Worm (Caenorhabditis elegans) whole organism, L1 larva: ENCODE results near the gene clc-7.

ENCODE experiments used
- C04F5.9 ChIP-seq: sonication (generic microtip); optimal IDR thresholded peaks from 2 replicates; lab custom pipeline; 2016; ENCODE audit warnings: missing genetic modification characterization, missing compliant biosample characterization
- C34B4.2 ChIP-seq: sonication (generic microtip); optimal IDR thresholded peaks from 2 replicates; lab custom pipeline; 2017; ENCODE audit warnings: mild to moderate bottlenecking, missing genetic modification characterization, missing compliant biosample characterization
- F16B12.6 ChIP-seq: fragments of 150-350 bp; optimal IDR thresholded peaks from 2 replicates; lab custom pipeline; 2014; ENCODE audit warnings: missing biosample characterization, missing genetic modification characterization
- Y116A8C.19 ChIP-seq: sonication (generic microtip); optimal IDR thresholded peaks from 2 replicates; lab custom pipeline; 2016; ENCODE audit warnings: missing compliant biosample characterization, missing genetic modification characterization, borderline replicate concordance
- aha-1 ChIP-seq: fragments of 150-350 bp; optimal IDR thresholded peaks from 2 replicates; lab custom pipeline; 2014; ENCODE audit warnings: missing biosample characterization, missing genetic modification characterization
- ama-1 ChIP-seq: fragments of 150-350 bp; optimal IDR thresholded peaks from 2 replicates; lab custom pipeline; 2014
- ceh-82 ChIP-seq, 3 experiments: fragments of 150-350 bp in 1 of 3; sonication (generic microtip) in 2 of 3; optimal IDR thresholded peaks; 2 replicates each; lab custom pipeline; 2014 to 2017; ENCODE audit warnings: missing biosample characterization in 3 of 3, missing genetic modification characterization in 3 of 3
- ceh-90 ChIP-seq: sonication (generic microtip); optimal IDR thresholded peaks from 2 replicates; lab custom pipeline; 2016; ENCODE audit warnings: missing genetic modification characterization, missing compliant biosample characterization
- dpl-1 ChIP-seq, 3 experiments: fragments of 150-350 bp in 2 of 3; sonication (generic microtip) in 1 of 3; optimal IDR thresholded peaks; 2 replicates each; lab custom pipeline; 2014 to 2017; ENCODE audit warnings: missing biosample characterization in 3 of 3, missing genetic modification characterization in 3 of 3, missing genetic modification reagents in 3 of 3
- dsc-1 ChIP-seq: sonication (generic microtip); optimal IDR thresholded peaks from 2 replicates; lab custom pipeline; 2016; ENCODE audit warnings: mild to moderate bottlenecking, missing genetic modification characterization, missing compliant biosample characterization
- efl-1 ChIP-seq, 4 experiments: fragments of 150-350 bp; optimal IDR thresholded peaks in 3 of 4; peaks in 1 of 4; 1 replicate in 1 of 4; 2 replicates in 3 of 4; lab custom pipeline; 2014; ENCODE audit warnings: missing biosample characterization in 2 of 4, missing genetic modification characterization in 2 of 4, missing genetic modification reagents in 2 of 4
- efl-3 ChIP-seq: fragments of 200-800 bp; sonication (Bioruptor generic); optimal IDR thresholded peaks from 2 replicates; lab custom pipeline; 2018; ENCODE audit warnings: mild to moderate bottlenecking, missing genetic modification characterization, missing compliant biosample characterization
- elt-2 ChIP-seq: sonication (generic microtip); optimal IDR thresholded peaks from 2 replicates; lab custom pipeline; 2016; ENCODE audit warnings: missing genetic modification characterization, mild to moderate bottlenecking, inconsistent platforms, missing compliant biosample characterization, missing genetic modification reagents
- fkh-10 ChIP-seq: sonication (generic microtip); optimal IDR thresholded peaks from 2 replicates; lab custom pipeline; 2017; ENCODE audit warnings: missing biosample characterization, missing genetic modification reagents, missing genetic modification characterization
- fkh-8 ChIP-seq: sonication (generic microtip); optimal IDR thresholded peaks from 2 replicates; lab custom pipeline; 2016; ENCODE audit warnings: mild to moderate bottlenecking, missing genetic modification characterization, missing compliant biosample characterization
- fos-1 ChIP-seq: fragments of 150-350 bp; optimal IDR thresholded peaks from 2 replicates; lab custom pipeline; 2014; ENCODE audit warnings: missing biosample characterization, missing genetic modification characterization
- hpl-2 ChIP-seq: fragments of 150-350 bp; optimal IDR thresholded peaks from 2 replicates; lab custom pipeline; 2014; ENCODE audit warnings: missing biosample characterization, missing genetic modification reagents, missing genetic modification characterization
- isw-1 ChIP-seq: fragments of 200-800 bp; sonication (Bioruptor generic); IDR thresholded peaks from 2 replicates; pipeline ENCODE4 v1.3.6; 2022; ENCODE audit warnings: missing genetic modification characterization, missing compliant biosample characterization
- jun-1 ChIP-seq: fragments of 150-350 bp; optimal IDR thresholded peaks from 2 replicates; lab custom pipeline; 2014; ENCODE audit warnings: missing biosample characterization, missing genetic modification reagents, missing genetic modification characterization
- lin-14 ChIP-seq: fragments of 200-800 bp; sonication (Bioruptor generic); optimal IDR thresholded peaks from 2 replicates; lab custom pipeline; 2018; ENCODE audit warnings: mild to moderate bottlenecking, missing genetic modification characterization, moderate library complexity, missing compliant biosample characterization
- lin-15B ChIP-seq: fragments of 150-350 bp; sonication (generic microtip); optimal IDR thresholded peaks from 3 replicates; lab custom pipeline; 2014; ENCODE audit warnings: missing biosample characterization, missing genetic modification characterization
- lin-35 ChIP-seq, 2 experiments: fragments of 150-350 bp; optimal IDR thresholded peaks; 2 replicates each; lab custom pipeline; 2014; ENCODE audit warnings: missing biosample characterization in 2 of 2, missing genetic modification characterization in 2 of 2, missing genetic modification reagents in 2 of 2
- lir-3 ChIP-seq: sonication (generic microtip); optimal IDR thresholded peaks from 2 replicates; lab custom pipeline; 2016; ENCODE audit warnings: mild to moderate bottlenecking, missing genetic modification characterization, moderate library complexity, missing compliant biosample characterization; ENCODE audit not compliant: poor library complexity
- lsy-2 ChIP-seq, 2 experiments: fragments of 150-350 bp; optimal IDR thresholded peaks; 2 replicates each; lab custom pipeline; 2014; ENCODE audit warnings: missing biosample characterization in 2 of 2, missing genetic modification characterization in 2 of 2
- mab-9 ChIP-seq: fragments of 200-800 bp; sonication (Bioruptor generic); IDR thresholded peaks from 2 replicates; pipeline ENCODE4 v1.3.6; 2022; ENCODE audit warnings: missing genetic modification reagents, missing genetic modification characterization, missing compliant biosample characterization
- mep-1 ChIP-seq: fragments of 150-350 bp; optimal IDR thresholded peaks from 2 replicates; lab custom pipeline; 2014; ENCODE audit warnings: missing biosample characterization, missing genetic modification characterization
- nhr-11 ChIP-seq: fragments of 150-350 bp; optimal IDR thresholded peaks from 2 replicates; lab custom pipeline; 2014; ENCODE audit warnings: missing biosample characterization, missing genetic modification characterization
- nhr-12 ChIP-seq: sonication (generic microtip); optimal IDR thresholded peaks from 2 replicates; lab custom pipeline; 2017; ENCODE audit warnings: missing biosample characterization, missing genetic modification characterization
- nhr-19 ChIP-seq: fragments of 200-800 bp; sonication (Bioruptor generic); conservative IDR thresholded peaks from 2 replicates; pipeline ENCODE4 v1.3.6; 2022; ENCODE audit warnings: missing genetic modification characterization, missing compliant biosample characterization
- nhr-20 ChIP-seq: sonication (generic microtip); optimal IDR thresholded peaks from 2 replicates; lab custom pipeline; 2016; ENCODE audit warnings: mild to moderate bottlenecking, missing genetic modification characterization, missing compliant biosample characterization
- nhr-28 ChIP-seq: fragments of 150-350 bp; optimal IDR thresholded peaks from 2 replicates; lab custom pipeline; 2014; ENCODE audit warnings: missing biosample characterization, missing genetic modification characterization
- nhr-47 ChIP-seq: sonication (generic microtip); optimal IDR thresholded peaks from 2 replicates; lab custom pipeline; 2016; ENCODE audit warnings: mild to moderate bottlenecking, missing genetic modification characterization, moderate library complexity, missing compliant biosample characterization
- nhr-71 ChIP-seq: sonication (generic microtip); optimal IDR thresholded peaks from 2 replicates; lab custom pipeline; 2016; ENCODE audit warnings: mild to moderate bottlenecking, missing genetic modification characterization, moderate library complexity, missing compliant biosample characterization
- nhr-76 ChIP-seq: sonication (generic microtip); optimal IDR thresholded peaks from 2 replicates; lab custom pipeline; 2017; ENCODE audit warnings: missing biosample characterization, missing genetic modification characterization
- nhr-84 ChIP-seq: sonication (generic microtip); optimal IDR thresholded peaks from 2 replicates; lab custom pipeline; 2017; ENCODE audit warnings: missing biosample characterization, missing genetic modification characterization
- pax-3 ChIP-seq: fragments of 200-800 bp; sonication (Bioruptor generic); optimal IDR thresholded peaks from 2 replicates; lab custom pipeline; 2018; ENCODE audit warnings: mild to moderate bottlenecking, missing genetic modification characterization, moderate library complexity, missing compliant biosample characterization
- pqm-1 ChIP-seq: sonication (generic microtip); optimal IDR thresholded peaks from 3 replicates; lab custom pipeline; 2017; ENCODE audit warnings: missing biosample characterization, missing genetic modification characterization
- snpc-4 ChIP-seq: fragments of 150-350 bp; optimal IDR thresholded peaks from 2 replicates; lab custom pipeline; 2014; ENCODE audit warnings: missing biosample characterization, missing genetic modification characterization
- snu-23 ChIP-seq: sonication (generic microtip); optimal IDR thresholded peaks from 2 replicates; lab custom pipeline; 2016; ENCODE audit warnings: missing genetic modification characterization, missing compliant biosample characterization
- sptf-1 ChIP-seq: fragments of 150-350 bp; optimal IDR thresholded peaks from 2 replicates; lab custom pipeline; 2014; ENCODE audit warnings: missing biosample characterization, missing genetic modification characterization
- sup-37 ChIP-seq: fragments of 200-800 bp; sonication (Bioruptor generic); optimal IDR thresholded peaks from 2 replicates; lab custom pipeline; 2018; ENCODE audit warnings: mild to moderate bottlenecking, missing genetic modification characterization, missing compliant biosample characterization
- swsn-7 ChIP-seq: sonication (generic microtip); optimal IDR thresholded peaks from 2 replicates; lab custom pipeline; 2016; ENCODE audit warnings: missing genetic modification characterization, missing compliant biosample characterization
- tbx-2 ChIP-seq: sonication (generic microtip); optimal IDR thresholded peaks from 2 replicates; lab custom pipeline; 2016; ENCODE audit warnings: missing genetic modification characterization, missing compliant biosample characterization
- unc-130 ChIP-seq: fragments of 150-350 bp; optimal IDR thresholded peaks from 2 replicates; lab custom pipeline; 2017; ENCODE audit warnings: missing biosample characterization, missing genetic modification characterization, inconsistent platforms
- unc-30 ChIP-seq: sonication (generic microtip); optimal IDR thresholded peaks from 2 replicates; lab custom pipeline; 2017; ENCODE audit warnings: missing biosample characterization, missing genetic modification characterization
- unc-62 ChIP-seq: fragments of 150-350 bp; optimal IDR thresholded peaks from 2 replicates; lab custom pipeline; 2014; ENCODE audit warnings: missing biosample characterization, missing genetic modification reagents, missing genetic modification characterization
- unc-86 ChIP-seq: sonication (generic microtip); optimal IDR thresholded peaks from 2 replicates; lab custom pipeline; 2016; ENCODE audit warnings: missing genetic modification characterization, missing compliant biosample characterization
- vab-15 ChIP-seq: sonication (generic microtip); optimal IDR thresholded peaks from 2 replicates; lab custom pipeline; 2017; ENCODE audit warnings: missing genotype, mild to moderate bottlenecking, missing genetic modification characterization, missing compliant biosample characterization
- xbp-1 ChIP-seq: sonication (generic microtip); optimal IDR thresholded peaks from 2 replicates; lab custom pipeline; 2016; ENCODE audit warnings: missing genetic modification characterization, missing compliant biosample characterization

The clc-7 gene

DNA sequence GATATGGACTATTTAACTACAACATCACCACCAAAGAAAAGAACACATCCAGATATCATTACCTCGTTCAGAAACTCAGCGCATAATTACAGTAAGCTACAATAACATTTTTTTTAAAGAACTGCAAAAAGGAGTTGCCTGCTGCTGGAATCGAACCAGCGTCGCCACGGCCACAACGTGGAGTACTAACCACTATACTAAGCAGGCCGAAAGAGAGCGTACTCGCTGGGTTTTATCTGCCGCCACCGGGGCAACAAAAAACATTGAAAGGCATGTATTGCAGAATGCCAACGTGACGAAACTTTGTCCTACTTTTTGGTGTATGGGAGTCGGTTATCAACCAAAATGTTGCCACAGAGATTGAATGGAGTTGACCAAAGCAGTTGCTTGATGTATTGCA, 45.2 kb upstream of the clc-7 start (continued):
- TF ChIP-seq C34B4.2 (no peak), nhr-20 (peak; percentile 68), unc-62 (GFP tag; lab: Kevin White, UChicago) (no peak), fkh-8 (tag; lab: Kevin White, UChicago) (peak; percentile 68), lir-3 (tag; lab: Kevin White, UChicago) (peak; percentile 6), unc-86 (tag; lab: Kevin White, UChicago) (no peak), dsc-1 (tag; lab: Kevin White, UChicago) (peak; percentile 63), sup-37 (GFP tag; lab: Kevin White, UChicago) (no peak), sptf-1 (no peak), fos-1 (no peak), elt-2 (tag; lab: Kevin White, UChicago) (peak; percentile 20), ceh-82 (tag; optimal IDR thresholded peaks at IDR 0.05; lab: Kevin White, UChicago) (peak; percentile 39 to 53 (median 44)), pax-3 (tag; lab: Kevin White, UChicago) (no peak), swsn-7 (tag; lab: Kevin White, UChicago) (peak; percentile 58), isw-1 (no peak), unc-30 (tag; lab: Kevin White, UChicago) (no peak), nhr-71 (peak; percentile 68), mep-1 (tag; lab: Kevin White, UChicago) (peak; percentile 49), pqm-1 (tag; lab: Kevin White, UChicago) (no peak), nhr-76 (tag; lab: Kevin White, UChicago) (no peak), jun-1 (tag; lab: Kevin White, UChicago) (peak; percentile 37), Y116A8C.19 (tag; lab: Kevin White, UChicago) (no peak), nhr-84 (tag; lab: Kevin White, UChicago) (no peak), C04F5.9 (tag; lab: Kevin White, UChicago) (no peak), efl-1 (optimal IDR thresholded peaks at IDR 0.05; lab: Kevin White, UChicago) (peak; percentile 7 to 23), efl-1 (GFP tag; optimal IDR thresholded peaks at IDR 0.05 in 1 of 2; lab: Kevin White, UChicago) (peak in 1 of 2 experiments; percentile 89), fkh-10 (GFP tag; lab: Kevin White, UChicago) (no peak), xbp-1 (peak; percentile 63), ceh-90 (tag; lab: Kevin White, UChicago) (no peak), vab-15 (no peak), snu-23 (peak; percentile 83), snpc-4 (tag; lab: Kevin White, UChicago) (no peak), hpl-2 (no peak), tbx-2 (tag; lab: Kevin White, UChicago) (peak; percentile 54), nhr-12 (tag; lab: Kevin White, UChicago) (no peak), lsy-2 (tag; optimal IDR thresholded peaks at IDR 0.05; lab: Kevin White, UChicago) (peak; percentile 19 to 53), aha-1 (tag; lab: Kevin White, UChicago) (no peak), lin-15B (tag; lab: Kevin White, UChicago) (no peak), ama-1 (lab: Kevin White, UChicago) (no peak), dpl-1 (GFP tag; optimal IDR thresholded peaks at IDR 0.05; lab: Kevin White, UChicago) (peak in 1 of 3 experiments; percentile 22), nhr-47 (tag; lab: Kevin White, UChicago) (peak; percentile 67), nhr-19 (GFP tag; lab: Robert Waterston, UW) (peak; percentile 63), nhr-11 (tag; lab: Kevin White, UChicago) (no peak), efl-3 (no peak), mab-9 (GFP tag; lab: Robert Waterston, UW) (no peak), lin-14 (GFP tag; lab: Kevin White, UChicago) (peak; percentile 58), nhr-28 (tag; lab: Kevin White, UChicago) (no peak), lin-35 (GFP tag; optimal IDR thresholded peaks at IDR 0.05; lab: Kevin White, UChicago) (peak; percentile 20 to 72), unc-130 (tag; lab: Kevin White, UChicago) (peak; percentile 38), F16B12.6 (tag; lab: Kevin White, UChicago) (no peak)
